Worm (Caenorhabditis elegans): ENCODE data around the gene ctps-1.

DNA sequence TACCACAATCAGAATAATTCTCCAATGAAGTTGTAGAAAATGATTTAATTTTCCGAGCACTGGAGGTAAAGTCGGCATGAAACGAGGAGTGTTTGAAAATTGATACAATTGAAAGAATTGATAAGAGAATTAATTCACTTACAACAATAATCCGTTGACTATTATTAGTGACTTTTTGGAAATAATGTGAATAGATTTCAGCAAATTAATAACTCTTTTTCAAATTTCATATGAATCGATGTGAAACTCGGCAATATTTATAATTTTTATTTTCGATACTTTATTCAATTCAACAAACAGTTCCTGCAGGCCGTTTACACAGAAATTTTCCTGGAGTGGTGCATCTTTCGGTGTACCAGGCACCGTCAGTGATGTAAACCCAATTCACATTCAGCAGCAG lies 57.3 kb downstream of the ctps-1 start, which contains the start of gene clec-37:
- TF ChIP-seq ref-1 (GFP tag; conservative IDR thresholded peaks at IDR 0.05), result no peak
- no peak for TF ChIP-seq klf-2 (GFP tag; conservative IDR thresholded peaks at IDR 0.05)
